Fruit fly (Drosophila melanogaster) S2 (cell line): ENCODE data around the gene CG10650.
A peak's percentile ranks its signal among the peaks of the same experiment; 100 is the strongest.

Source experiments
- CG8478 ChIP-seq: fragments of >200 bp; optimal IDR thresholded peaks from 2 replicates; lab custom pipeline; 2018
- CTCF ChIP-seq, 2 experiments: fragments of >200 bp; optimal IDR thresholded peaks; 2 replicates each; lab custom pipeline; 2018

Gene CG10650

dm6 chr2L:18951674-18952073, 44.1 kb downstream of the CG10650 start, which contains the start of gene Nedd8:
TSS of gene Nedd8 (minus strand) at chr2L:18951837.
- TF ChIP-seq CG8478 (lab: Kevin White, UChicago): no peak
- TF ChIP-seq CTCF (optimal IDR thresholded peaks at IDR 0.05; lab: Kevin White, UChicago): peak in 1 of 2 experiments; percentile 31

dm6 chr2L:18948724-18949108, 47.0 kb downstream of the CG10650 start, which contains the start of gene CG10428:
TSS of gene CG10428 (plus strand) at chr2L:18948884.
- TF ChIP-seq CTCF (optimal IDR thresholded peaks at IDR 0.05; lab: Kevin White, UChicago) (no peak), CG8478 (lab: Kevin White, UChicago) (no peak)

- TF ChIP-seq CG8478 (lab: Kevin White, UChicago): no peak
- TF ChIP-seq CTCF (optimal IDR thresholded peaks at IDR 0.05; lab: Kevin White, UChicago): no peak
Observed at dm6 chr2L:18948065-18948723, 47.5 kb downstream of the CG10650 start.

- TF ChIP-seq CG8478 (lab: Kevin White, UChicago): no peak
- TF ChIP-seq CTCF (optimal IDR thresholded peaks at IDR 0.05; lab: Kevin White, UChicago): peak in 1 of 2 experiments; percentile 16
Observed at dm6 chr2L:18947515-18947998, 48.2 kb downstream of the CG10650 start.

- TF ChIP-seq CG8478 (lab: Kevin White, UChicago) (no peak), CTCF (optimal IDR thresholded peaks at IDR 0.05; lab: Kevin White, UChicago) (no peak)
Observed at dm6 chr2L:18946636-18947514, 48.9 kb downstream of the CG10650 start.

- no peak for TF ChIP-seq CG8478 (lab: Kevin White, UChicago)
Observed at dm6 chr2L:18945765-18946552, 49.8 kb downstream of the CG10650 start, which contains the start of gene CG46304. TSS of gene CG46304 (plus strand) at chr2L:18946305.

dm6 chr2L:18944175-18945012, 51.3 kb downstream of the CG10650 start:
- TF ChIP-seq CG8478 (lab: Kevin White, UChicago) (no peak), CTCF (optimal IDR thresholded peaks at IDR 0.05; lab: Kevin White, UChicago) (no peak)

dm6 chr2L:18943797-18944174, 51.9 kb downstream of the CG10650 start, which contains the start of gene ssp3:
TSS of gene ssp3 (minus strand) at chr2L:18943960.
- TF ChIP-seq CTCF (optimal IDR thresholded peaks at IDR 0.05; lab: Kevin White, UChicago): no peak
